Worm (Caenorhabditis elegans) whole organism, mixed stage, embryonic: ENCODE results near the gene prx-5.

ENCODE experiments used
- lin-13 ChIP-seq: fragments of 150-350 bp; optimal IDR thresholded peaks from 2 replicates; lab custom pipeline; 2014; ENCODE audit warnings: missing biosample characterization, missing genetic modification characterization
- mab-5 ChIP-seq: fragments of 150-350 bp; optimal IDR thresholded peaks from 2 replicates; lab custom pipeline; 2014; ENCODE audit warnings: missing biosample characterization, missing genetic modification characterization
- nhr-12 ChIP-seq: fragments of 150-350 bp; optimal IDR thresholded peaks from 2 replicates; lab custom pipeline; 2014; ENCODE audit warnings: missing biosample characterization, missing genetic modification characterization
- nhr-237 ChIP-seq: fragments of 150-350 bp; optimal IDR thresholded peaks from 2 replicates; lab custom pipeline; 2014; ENCODE audit warnings: missing biosample characterization, missing genetic modification characterization
- nhr-76 ChIP-seq: sonication (generic microtip); optimal IDR thresholded peaks from 2 replicates; lab custom pipeline; 2017; ENCODE audit warnings: missing biosample characterization, missing genetic modification characterization
- snpc-4 ChIP-seq: fragments of 150-350 bp; optimal IDR thresholded peaks from 2 replicates; lab custom pipeline; 2014; ENCODE audit warnings: missing biosample characterization, missing genetic modification characterization
- unc-120 ChIP-seq: sonication (generic microtip); optimal IDR thresholded peaks from 2 replicates; lab custom pipeline; 2017; ENCODE audit warnings: missing genetic modification characterization, missing compliant biosample characterization; ENCODE audit not compliant: poor library complexity, severe bottlenecking
- unc-62 ChIP-seq: fragments of 150-350 bp; optimal IDR thresholded peaks from 2 replicates; lab custom pipeline; 2014; ENCODE audit warnings: missing biosample characterization, missing genetic modification reagents, missing genetic modification characterization

DNA sequence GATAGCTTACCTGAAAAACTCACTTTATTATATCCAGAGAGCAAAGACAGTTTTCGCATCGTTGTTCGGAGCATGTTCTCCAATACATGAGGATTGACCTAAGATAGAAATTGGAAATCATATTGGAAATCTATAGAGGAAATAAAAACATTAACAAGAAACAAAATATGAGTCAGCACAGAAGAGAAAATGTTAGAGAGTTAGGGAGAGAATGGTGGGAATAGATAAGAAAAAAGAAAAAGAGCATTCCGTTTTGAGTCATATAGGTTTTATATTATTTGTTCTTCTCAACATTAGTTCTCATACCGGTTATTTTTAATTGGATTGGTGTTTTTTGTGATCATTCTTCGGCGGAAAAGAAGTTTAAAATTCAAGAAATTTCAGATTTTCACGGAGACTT, 19.8 kb upstream of the prx-5 start, which contains the start of gene hgap-2:
- no peak for TF ChIP-seq lin-13
- TF ChIP-seq mab-5 (tag; lab: Kevin White, UChicago), result no peak
- TF ChIP-seq nhr-12, result no peak
- TF ChIP-seq unc-62 (GFP tag; lab: Kevin White, UChicago), result no peak
- TF ChIP-seq snpc-4 (tag; lab: Kevin White, UChicago), result no peak
- no peak for TF ChIP-seq unc-120 (tag; lab: Kevin White, UChicago)
- TF ChIP-seq nhr-237 (tag; lab: Kevin White, UChicago), result no peak
- no peak for TF ChIP-seq nhr-76
